Worm (Caenorhabditis elegans): Measurements from ENCODE around the gene srb-3.

DNA sequence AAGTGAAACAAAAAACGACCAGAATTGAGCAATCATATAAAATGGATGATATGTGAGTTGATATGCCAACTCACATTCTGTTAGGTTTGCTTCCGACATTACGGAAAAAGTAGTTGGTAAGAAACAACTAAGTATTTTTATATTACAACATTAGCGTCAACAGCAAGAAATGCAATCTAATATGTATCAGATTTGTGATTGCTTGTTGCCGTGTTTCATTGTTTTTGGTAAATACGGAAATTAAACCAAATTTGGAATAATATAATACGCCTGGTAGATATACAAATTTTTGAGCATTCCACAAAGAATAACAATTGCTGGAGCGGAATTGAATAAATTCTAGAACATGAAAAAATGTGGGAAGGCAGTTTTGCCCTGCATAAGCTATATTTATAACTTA lies 12.1 kb downstream of the srb-3 start, which contains the start of gene srb-12:
- TF ChIP-seq elt-3 (tag; optimal IDR thresholded peaks at IDR 0.05), result no peak
- no peak for TF ChIP-seq unc-62 (GFP tag; optimal IDR thresholded peaks at IDR 0.05)
- no peak for TF ChIP-seq snpc-4 (tag; optimal IDR thresholded peaks at IDR 0.05)
- TF ChIP-seq lin-13 (GFP tag; optimal IDR thresholded peaks at IDR 0.05), result no peak
- no peak for TF ChIP-seq mbf-1 (tag; optimal IDR thresholded peaks at IDR 0.05)
- no peak for TF ChIP-seq lsy-2 (tag; optimal IDR thresholded peaks at IDR 0.05)
- no peak for TF ChIP-seq blmp-1 (tag; optimal IDR thresholded peaks at IDR 0.05; ENCODE audit: insufficient read depth)
- TF ChIP-seq ztf-11 (tag; optimal IDR thresholded peaks at IDR 0.05), result no peak
- TF ChIP-seq unc-39 (tag; optimal IDR thresholded peaks at IDR 0.05), result no peak
- no peak for TF ChIP-seq lin-11 (tag; optimal IDR thresholded peaks at IDR 0.05)
- TF ChIP-seq ceh-16 (tag; optimal IDR thresholded peaks at IDR 0.05), result no peak

All from whole organism, L2 larva.